Worm (Caenorhabditis elegans) whole organism, L1 larva: Measurements from ENCODE around the gene F49C12.3.

Source experiments
- C34B4.2 ChIP-seq: sonication (generic microtip); optimal IDR thresholded peaks from 2 replicates; lab custom pipeline; 2017; ENCODE audit warnings: mild to moderate bottlenecking, missing genetic modification characterization, missing compliant biosample characterization
- F16B12.6 ChIP-seq: fragments of 150-350 bp; optimal IDR thresholded peaks from 2 replicates; lab custom pipeline; 2014; ENCODE audit warnings: missing biosample characterization, missing genetic modification characterization
- alr-1 ChIP-seq: fragments of 200-800 bp; sonication (Bioruptor generic); optimal IDR thresholded peaks from 2 replicates; lab custom pipeline; 2018; ENCODE audit warnings: borderline replicate concordance, mild to moderate bottlenecking, missing genetic modification characterization, missing compliant biosample characterization
- aly-2 ChIP-seq: fragments of 150-350 bp; optimal IDR thresholded peaks from 2 replicates; lab custom pipeline; 2014; ENCODE audit warnings: missing biosample characterization, missing genetic modification characterization
- ama-1 ChIP-seq: fragments of 150-350 bp; optimal IDR thresholded peaks from 2 replicates; lab custom pipeline; 2014
- ceh-63 ChIP-seq: fragments of 200-800 bp; sonication (Bioruptor generic); optimal IDR thresholded peaks from 2 replicates; lab custom pipeline; 2018; ENCODE audit warnings: mild to moderate bottlenecking, missing genetic modification characterization, missing compliant biosample characterization
- ceh-82 ChIP-seq, 3 experiments: fragments of 150-350 bp in 1 of 3; sonication (generic microtip) in 2 of 3; optimal IDR thresholded peaks; 2 replicates each; lab custom pipeline; 2014 to 2017; ENCODE audit warnings: missing biosample characterization in 3 of 3, missing genetic modification characterization in 3 of 3
- dpl-1 ChIP-seq, 3 experiments: fragments of 150-350 bp in 2 of 3; sonication (generic microtip) in 1 of 3; optimal IDR thresholded peaks; 2 replicates each; lab custom pipeline; 2014 to 2017; ENCODE audit warnings: missing biosample characterization in 3 of 3, missing genetic modification characterization in 3 of 3, missing genetic modification reagents in 3 of 3
- dsc-1 ChIP-seq: sonication (generic microtip); optimal IDR thresholded peaks from 2 replicates; lab custom pipeline; 2016; ENCODE audit warnings: mild to moderate bottlenecking, missing genetic modification characterization, missing compliant biosample characterization
- efl-3 ChIP-seq: fragments of 200-800 bp; sonication (Bioruptor generic); optimal IDR thresholded peaks from 2 replicates; lab custom pipeline; 2018; ENCODE audit warnings: mild to moderate bottlenecking, missing genetic modification characterization, missing compliant biosample characterization
- egl-27 ChIP-seq, 2 experiments: fragments of 150-350 bp in 1 of 2; sonication (generic microtip); optimal IDR thresholded peaks; 3 replicates each; lab custom pipeline; 2017 to 2018; ENCODE audit warnings: missing biosample characterization in 2 of 2, missing genetic modification characterization in 2 of 2, missing genetic modification reagents in 2 of 2
- elt-2 ChIP-seq: sonication (generic microtip); optimal IDR thresholded peaks from 2 replicates; lab custom pipeline; 2016; ENCODE audit warnings: missing genetic modification characterization, mild to moderate bottlenecking, inconsistent platforms, missing compliant biosample characterization, missing genetic modification reagents
- elt-3 ChIP-seq, 6 experiments: fragments of 150-350 bp in 1 of 6; sonication (generic microtip); optimal IDR thresholded peaks; 2 replicates each; lab custom pipeline; 2017 to 2018; ENCODE audit warnings: missing biosample characterization in 6 of 6, missing genetic modification characterization in 6 of 6, inconsistent platforms in 1 of 6
- ets-5 ChIP-seq: fragments of 200-800 bp; sonication (Bioruptor generic); IDR thresholded peaks from 2 replicates; pipeline ENCODE4 v1.3.6; 2022; ENCODE audit warnings: missing genetic modification characterization, missing compliant biosample characterization
- fkh-10 ChIP-seq: sonication (generic microtip); optimal IDR thresholded peaks from 2 replicates; lab custom pipeline; 2017; ENCODE audit warnings: missing biosample characterization, missing genetic modification reagents, missing genetic modification characterization
- fkh-8 ChIP-seq: sonication (generic microtip); optimal IDR thresholded peaks from 2 replicates; lab custom pipeline; 2016; ENCODE audit warnings: mild to moderate bottlenecking, missing genetic modification characterization, missing compliant biosample characterization
- fos-1 ChIP-seq: fragments of 150-350 bp; optimal IDR thresholded peaks from 2 replicates; lab custom pipeline; 2014; ENCODE audit warnings: missing biosample characterization, missing genetic modification characterization
- hpl-2 ChIP-seq: fragments of 150-350 bp; optimal IDR thresholded peaks from 2 replicates; lab custom pipeline; 2014; ENCODE audit warnings: missing biosample characterization, missing genetic modification reagents, missing genetic modification characterization
- jun-1 ChIP-seq: fragments of 150-350 bp; optimal IDR thresholded peaks from 2 replicates; lab custom pipeline; 2014; ENCODE audit warnings: missing biosample characterization, missing genetic modification reagents, missing genetic modification characterization
- lin-14 ChIP-seq: fragments of 200-800 bp; sonication (Bioruptor generic); optimal IDR thresholded peaks from 2 replicates; lab custom pipeline; 2018; ENCODE audit warnings: mild to moderate bottlenecking, missing genetic modification characterization, moderate library complexity, missing compliant biosample characterization
- lin-35 ChIP-seq, 2 experiments: fragments of 150-350 bp; optimal IDR thresholded peaks; 2 replicates each; lab custom pipeline; 2014; ENCODE audit warnings: missing biosample characterization in 2 of 2, missing genetic modification characterization in 2 of 2, missing genetic modification reagents in 2 of 2
- lir-3 ChIP-seq: sonication (generic microtip); optimal IDR thresholded peaks from 2 replicates; lab custom pipeline; 2016; ENCODE audit warnings: mild to moderate bottlenecking, missing genetic modification characterization, moderate library complexity, missing compliant biosample characterization; ENCODE audit not compliant: poor library complexity
- lsy-2 ChIP-seq, 2 experiments: fragments of 150-350 bp; optimal IDR thresholded peaks; 2 replicates each; lab custom pipeline; 2014; ENCODE audit warnings: missing biosample characterization in 2 of 2, missing genetic modification characterization in 2 of 2
- mdl-1 ChIP-seq, 2 experiments: fragments of 150-350 bp; optimal IDR thresholded peaks; 2 replicates each; lab custom pipeline; 2014 to 2017; ENCODE audit warnings: missing biosample characterization in 2 of 2, missing genetic modification characterization in 2 of 2, inconsistent platforms in 1 of 2
- mep-1 ChIP-seq: fragments of 150-350 bp; optimal IDR thresholded peaks from 2 replicates; lab custom pipeline; 2014; ENCODE audit warnings: missing biosample characterization, missing genetic modification characterization
- nhr-19 ChIP-seq: fragments of 200-800 bp; sonication (Bioruptor generic); conservative IDR thresholded peaks from 2 replicates; pipeline ENCODE4 v1.3.6; 2022; ENCODE audit warnings: missing genetic modification characterization, missing compliant biosample characterization
- nhr-20 ChIP-seq: sonication (generic microtip); optimal IDR thresholded peaks from 2 replicates; lab custom pipeline; 2016; ENCODE audit warnings: mild to moderate bottlenecking, missing genetic modification characterization, missing compliant biosample characterization
- nhr-47 ChIP-seq: sonication (generic microtip); optimal IDR thresholded peaks from 2 replicates; lab custom pipeline; 2016; ENCODE audit warnings: mild to moderate bottlenecking, missing genetic modification characterization, moderate library complexity, missing compliant biosample characterization
- nhr-71 ChIP-seq: sonication (generic microtip); optimal IDR thresholded peaks from 2 replicates; lab custom pipeline; 2016; ENCODE audit warnings: mild to moderate bottlenecking, missing genetic modification characterization, moderate library complexity, missing compliant biosample characterization
- nhr-76 ChIP-seq: sonication (generic microtip); optimal IDR thresholded peaks from 2 replicates; lab custom pipeline; 2017; ENCODE audit warnings: missing biosample characterization, missing genetic modification characterization
- nhr-90 ChIP-seq: sonication (generic microtip); optimal IDR thresholded peaks from 2 replicates; lab custom pipeline; 2016; ENCODE audit warnings: mild to moderate bottlenecking, missing genetic modification characterization, missing compliant biosample characterization; ENCODE audit not compliant: poor library complexity
- skn-1 ChIP-seq: fragments of 150-350 bp; optimal IDR thresholded peaks from 2 replicates; lab custom pipeline; 2014; ENCODE audit warnings: missing biosample characterization, missing genetic modification characterization
- snu-23 ChIP-seq: sonication (generic microtip); optimal IDR thresholded peaks from 2 replicates; lab custom pipeline; 2016; ENCODE audit warnings: missing genetic modification characterization, missing compliant biosample characterization
- sox-4 ChIP-seq: sonication (generic microtip); optimal IDR thresholded peaks from 2 replicates; lab custom pipeline; 2016; ENCODE audit warnings: missing genetic modification characterization, missing compliant biosample characterization
- sup-37 ChIP-seq: fragments of 200-800 bp; sonication (Bioruptor generic); optimal IDR thresholded peaks from 2 replicates; lab custom pipeline; 2018; ENCODE audit warnings: mild to moderate bottlenecking, missing genetic modification characterization, missing compliant biosample characterization
- swsn-7 ChIP-seq: sonication (generic microtip); optimal IDR thresholded peaks from 2 replicates; lab custom pipeline; 2016; ENCODE audit warnings: missing genetic modification characterization, missing compliant biosample characterization
- unc-30 ChIP-seq: sonication (generic microtip); optimal IDR thresholded peaks from 2 replicates; lab custom pipeline; 2017; ENCODE audit warnings: missing biosample characterization, missing genetic modification characterization
- unc-62 ChIP-seq: fragments of 150-350 bp; optimal IDR thresholded peaks from 2 replicates; lab custom pipeline; 2014; ENCODE audit warnings: missing biosample characterization, missing genetic modification reagents, missing genetic modification characterization
- unc-98 ChIP-seq: fragments of 200-800 bp; sonication (Bioruptor generic); IDR thresholded peaks from 2 replicates; pipeline ENCODE4 v1.3.6; 2022; ENCODE audit warnings: missing genetic modification characterization, missing compliant biosample characterization
- xbp-1 ChIP-seq: sonication (generic microtip); optimal IDR thresholded peaks from 2 replicates; lab custom pipeline; 2016; ENCODE audit warnings: missing genetic modification characterization, missing compliant biosample characterization
- zag-1 ChIP-seq: fragments of 150-350 bp; optimal IDR thresholded peaks from 2 replicates; lab custom pipeline; 2014; ENCODE audit warnings: missing biosample characterization, missing genetic modification characterization
- ztf-11 ChIP-seq, 2 experiments: sonication (generic microtip); optimal IDR thresholded peaks; 2 replicates each; lab custom pipeline; 2016 to 2017; ENCODE audit warnings: missing genetic modification characterization in 2 of 2, missing biosample characterization in 1 of 2, missing compliant biosample characterization in 1 of 2

F49C12.3 gene

DNA sequence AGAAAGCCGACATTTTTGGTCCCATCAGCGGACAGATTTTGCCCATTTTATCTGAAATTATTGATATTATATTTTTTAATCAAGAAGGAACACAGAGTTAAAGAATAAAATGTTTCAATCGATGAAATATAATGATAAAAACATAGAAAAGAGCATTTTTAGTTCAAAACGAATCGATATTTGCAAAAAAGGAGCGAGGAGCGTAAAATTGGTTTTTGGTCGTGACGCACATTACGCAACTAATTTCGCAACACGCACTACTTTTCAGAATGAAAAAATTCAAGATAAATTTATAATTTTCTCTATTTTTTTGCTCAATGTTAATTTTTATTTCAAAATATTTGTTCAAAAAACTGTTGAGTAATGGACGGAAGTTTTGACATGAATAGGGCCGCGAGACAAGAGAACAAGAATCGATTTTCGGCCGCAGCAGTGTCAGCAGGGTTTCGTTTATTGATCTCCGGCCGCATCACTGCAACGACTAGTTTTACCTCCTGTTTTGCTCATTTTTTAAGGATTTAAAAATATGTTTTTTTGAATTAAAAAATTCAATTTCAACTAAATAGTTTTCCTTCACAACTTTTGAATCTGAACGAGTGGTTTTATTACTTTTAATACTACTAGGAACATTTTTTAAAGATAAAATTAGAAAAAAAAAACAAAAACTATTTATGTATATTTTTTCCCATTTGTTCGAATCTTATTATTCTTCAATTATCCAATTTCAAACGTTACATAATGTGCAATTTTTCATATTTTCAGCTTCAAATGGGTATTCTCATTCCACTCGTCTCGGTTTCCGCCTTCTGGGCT lies 21.0 kb downstream of the F49C12.3 start, which contains the start of the genes F49C12.12 and vha-17 (continued):
- no peak for TF ChIP-seq alr-1 (tag; lab: Kevin White, UChicago)
- peak; percentile 32 for TF ChIP-seq nhr-71 (tag; lab: Kevin White, UChicago)
- peak; percentile 16 for TF ChIP-seq swsn-7
- TF ChIP-seq unc-62 (GFP tag; lab: Kevin White, UChicago), result no peak
- no peak for TF ChIP-seq elt-2 (tag; lab: Kevin White, UChicago)
- no peak for TF ChIP-seq zag-1
- TF ChIP-seq mep-1, result no peak
- peak; percentile 31 for TF ChIP-seq nhr-47 (tag; lab: Kevin White, UChicago)
- TF ChIP-seq lin-35 (GFP tag; optimal IDR thresholded peaks at IDR 0.05; lab: Kevin White, UChicago), result peak; percentile 8 to 47
- no peak for TF ChIP-seq jun-1 (tag; lab: Kevin White, UChicago)
- no peak for TF ChIP-seq fkh-8
- TF ChIP-seq sox-4 (tag; lab: Kevin White, UChicago), result no peak
- TF ChIP-seq ceh-82 (tag; optimal IDR thresholded peaks at IDR 0.05; lab: Kevin White, UChicago), result peak in 1 of 3 experiments; percentile 14
- peak in 1 of 2 experiments; percentile 52 for TF ChIP-seq lsy-2 (tag; optimal IDR thresholded peaks at IDR 0.05; lab: Kevin White, UChicago)
- 0 out of 2 replicates have a peak, but pooled peaks have one; percentile 6 for TF ChIP-seq nhr-19 (GFP tag; lab: Robert Waterston, UW)
- peak; percentile 25 for TF ChIP-seq nhr-20 (tag; lab: Kevin White, UChicago)
- no peak for TF ChIP-seq hpl-2 (GFP tag; lab: Kevin White, UChicago)
- TF ChIP-seq aly-2 (tag; lab: Kevin White, UChicago), result no peak
- no peak for TF ChIP-seq unc-30
- no peak for TF ChIP-seq efl-3 (GFP tag; lab: Kevin White, UChicago)
- TF ChIP-seq dpl-1 (GFP tag; optimal IDR thresholded peaks at IDR 0.05; lab: Kevin White, UChicago), result peak in 2 of 3 experiments; percentile 19 to 52
- TF ChIP-seq sup-37, result no peak
- peak; percentile 68 for TF ChIP-seq snu-23 (GFP tag; lab: Kevin White, UChicago)
- peak; percentile 33 for TF ChIP-seq xbp-1
- no peak for TF ChIP-seq fos-1 (tag; lab: Kevin White, UChicago)
- TF ChIP-seq ceh-63 (GFP tag; lab: Kevin White, UChicago), result no peak
- no peak for TF ChIP-seq lir-3 (tag; lab: Kevin White, UChicago)
- no peak for TF ChIP-seq F16B12.6 (tag; lab: Kevin White, UChicago)
- no peak for TF ChIP-seq fkh-10 (GFP tag; lab: Kevin White, UChicago)
- TF ChIP-seq skn-1 (tag; lab: Kevin White, UChicago), result peak; percentile 65
- no peak for TF ChIP-seq egl-27 (tag; optimal IDR thresholded peaks at IDR 0.05; lab: Kevin White, UChicago)
- no peak for TF ChIP-seq unc-98 (GFP tag; lab: Robert Waterston, UW)
- TF ChIP-seq C34B4.2 (tag; lab: Kevin White, UChicago), result no peak
- no peak for TF ChIP-seq mdl-1 (tag; optimal IDR thresholded peaks at IDR 0.05; lab: Kevin White, UChicago)
- no peak for TF ChIP-seq ama-1 (lab: Kevin White, UChicago)
- no peak for TF ChIP-seq nhr-90
- no peak for TF ChIP-seq ets-5 (GFP tag; lab: Robert Waterston, UW)
- TF ChIP-seq ztf-11 (tag; optimal IDR thresholded peaks at IDR 0.05; lab: Kevin White, UChicago), result no peak
- TF ChIP-seq dsc-1 (tag; lab: Kevin White, UChicago), result no peak
- TF ChIP-seq nhr-76 (tag; lab: Kevin White, UChicago), result no peak
- peak; percentile 75 for TF ChIP-seq lin-14 (GFP tag; lab: Kevin White, UChicago)
- TF ChIP-seq elt-3 (tag; optimal IDR thresholded peaks at IDR 0.05; lab: Kevin White, UChicago), result no peak
